Worm (Caenorhabditis elegans) whole organism, early embryonic: ENCODE measurements around the gene E04F6.4.

ENCODE experiments used
- F13C5.2 ChIP-seq: sonication (generic microtip); optimal IDR thresholded peaks from 2 replicates; lab custom pipeline; 2017; ENCODE audit warnings: mild to moderate bottlenecking, missing genetic modification characterization, inconsistent platforms, missing compliant biosample characterization
- ama-1 ChIP-seq: fragments of 150-350 bp; optimal IDR thresholded peaks from 2 replicates; lab custom pipeline; 2014
- ceh-36 ChIP-seq: sonication (generic microtip); optimal IDR thresholded peaks from 2 replicates; lab custom pipeline; 2016; ENCODE audit warnings: missing genetic modification characterization, inconsistent platforms, missing compliant biosample characterization
- pes-1 ChIP-seq: fragments of 200-800 bp; sonication (Bioruptor generic); IDR thresholded peaks from 2 replicates; pipeline ENCODE4 v1.3.6; 2022; ENCODE audit warnings: missing genetic modification reagents, missing genetic modification characterization, missing compliant biosample characterization

ce11 chrII:7196040-7196439 is 6.8 kb downstream of the E04F6.4 start, which contains the start of gene maoc-1:
- TF ChIP-seq F13C5.2 (tag; lab: Kevin White, UChicago) (no peak), ceh-36 (tag; lab: Kevin White, UChicago) (no peak), ama-1 (lab: Kevin White, UChicago) (no peak), pes-1 (GFP tag; lab: Robert Waterston, UW) (no peak)
